Worm (Caenorhabditis elegans): Measurements from ENCODE around the gene npr-18.

- TF ChIP-seq W03F9.2 (tag; optimal IDR thresholded peaks at IDR 0.05) (no peak), him-1 (tag; optimal IDR thresholded peaks at IDR 0.05) (no peak)
These were observed 51.5 kb downstream of the npr-18 start for ce11 chrX:9742058-9742457.
